Worm (Caenorhabditis elegans) whole organism, L3 larva: ENCODE measurements around the gene C40A11.8.
"Not testable (repeated sequence)": the region's sequence is repeated elsewhere in the genome, so short reads cannot be mapped to it uniquely, and the experiment has no call there.

ENCODE experiments used
- R02D3.7 ChIP-seq: fragments of 150-350 bp; optimal IDR thresholded peaks from 2 replicates; lab custom pipeline; 2014; ENCODE audit warnings: missing biosample characterization, missing genetic modification characterization
- aly-2 ChIP-seq: fragments of 150-350 bp; optimal IDR thresholded peaks from 2 replicates; lab custom pipeline; 2014; ENCODE audit warnings: missing biosample characterization, missing genetic modification characterization
- ama-1 ChIP-seq: fragments of 150-350 bp; optimal IDR thresholded peaks from 2 replicates; lab custom pipeline; 2018
- ceh-16 ChIP-seq: sonication (generic microtip); optimal IDR thresholded peaks from 2 replicates; lab custom pipeline; 2017; ENCODE audit warnings: missing biosample characterization, missing genetic modification characterization
- ceh-28 ChIP-seq: fragments of 150-350 bp; optimal IDR thresholded peaks from 2 replicates; lab custom pipeline; 2014; ENCODE audit warnings: missing biosample characterization, missing genetic modification reagents, missing genetic modification characterization
- ceh-9 ChIP-seq: sonication (generic microtip); optimal IDR thresholded peaks from 2 replicates; lab custom pipeline; 2018; ENCODE audit warnings: missing biosample characterization, missing genetic modification characterization
- elt-2 ChIP-seq: sonication (generic microtip); optimal IDR thresholded peaks from 2 replicates; lab custom pipeline; 2016; ENCODE audit warnings: missing genetic modification reagents, mild to moderate bottlenecking, missing genetic modification characterization, missing compliant biosample characterization
- elt-3 ChIP-seq, 3 experiments: fragments of 150-350 bp in 1 of 3; sonication (generic microtip) in 2 of 3; optimal IDR thresholded peaks; 2 replicates in 2 of 3; 4 replicates in 1 of 3; lab custom pipeline; 2014 to 2017; ENCODE audit warnings: missing biosample characterization in 3 of 3, missing genetic modification characterization in 3 of 3
- fkh-10 ChIP-seq: sonication (generic microtip); optimal IDR thresholded peaks from 2 replicates; lab custom pipeline; 2017; ENCODE audit warnings: missing biosample characterization, missing genetic modification reagents, missing genetic modification characterization
- fkh-2 ChIP-seq: fragments of 150-350 bp; optimal IDR thresholded peaks from 2 replicates; lab custom pipeline; 2014; ENCODE audit warnings: missing biosample characterization, missing genetic modification reagents, missing genetic modification characterization
- fos-1 ChIP-seq: fragments of 150-350 bp; optimal IDR thresholded peaks from 2 replicates; lab custom pipeline; 2014; ENCODE audit warnings: missing biosample characterization, missing genetic modification characterization
- jun-1 ChIP-seq: fragments of 150-350 bp; optimal IDR thresholded peaks from 2 replicates; lab custom pipeline; 2014; ENCODE audit warnings: missing biosample characterization, missing genetic modification reagents, missing genetic modification characterization
- lin-39 ChIP-seq: fragments of 150-350 bp; optimal IDR thresholded peaks from 2 replicates; lab custom pipeline; 2018; ENCODE audit warnings: missing biosample characterization, missing genetic modification reagents, missing genetic modification characterization
- lsy-12 ChIP-seq: sonication (generic microtip); optimal IDR thresholded peaks from 2 replicates; lab custom pipeline; 2016; ENCODE audit warnings: mild to moderate bottlenecking, missing genetic modification characterization, missing compliant biosample characterization
- mdl-1 ChIP-seq: fragments of 150-350 bp; optimal IDR thresholded peaks from 2 replicates; lab custom pipeline; 2014; ENCODE audit warnings: missing biosample characterization, missing genetic modification characterization
- mml-1 ChIP-seq: fragments of 150-350 bp; sonication (generic microtip); optimal IDR thresholded peaks from 3 replicates; lab custom pipeline; 2014; ENCODE audit warnings: missing biosample characterization, missing genetic modification characterization
- nfya-1 ChIP-seq: sonication (generic microtip); optimal IDR thresholded peaks from 2 replicates; lab custom pipeline; 2017; ENCODE audit warnings: missing genetic modification characterization, mild to moderate bottlenecking, missing compliant biosample characterization, antibody characterized with exemption, moderate library complexity; ENCODE audit not compliant: insufficient read depth
- nhr-12 ChIP-seq: fragments of 150-350 bp; optimal IDR thresholded peaks from 2 replicates; lab custom pipeline; 2014; ENCODE audit warnings: missing biosample characterization, missing genetic modification characterization
- nhr-23 ChIP-seq: fragments of 150-350 bp; optimal IDR thresholded peaks from 2 replicates; lab custom pipeline; 2014; ENCODE audit warnings: missing biosample characterization, missing genetic modification reagents, missing genetic modification characterization
- nhr-237 ChIP-seq: fragments of 150-350 bp; optimal IDR thresholded peaks from 2 replicates; lab custom pipeline; 2014; ENCODE audit warnings: missing biosample characterization, missing genetic modification characterization
- nhr-25 ChIP-seq: sonication (generic microtip); optimal IDR thresholded peaks from 2 replicates; lab custom pipeline; 2017; ENCODE audit warnings: missing biosample characterization, missing genetic modification characterization
- nhr-28 ChIP-seq: fragments of 150-350 bp; optimal IDR thresholded peaks from 2 replicates; lab custom pipeline; 2014; ENCODE audit warnings: missing biosample characterization, missing genetic modification characterization
- nhr-43 ChIP-seq: sonication (generic microtip); optimal IDR thresholded peaks from 2 replicates; lab custom pipeline; 2016; ENCODE audit warnings: mild to moderate bottlenecking, missing genetic modification characterization, missing compliant biosample characterization; ENCODE audit not compliant: poor library complexity, severe bottlenecking
- nhr-67 ChIP-seq: fragments of 150-350 bp; optimal IDR thresholded peaks from 2 replicates; lab custom pipeline; 2014; ENCODE audit warnings: missing biosample characterization, missing genetic modification characterization
- nhr-76 ChIP-seq: fragments of 150-350 bp; sonication (generic microtip); optimal IDR thresholded peaks from 5 replicates; lab custom pipeline; 2014; ENCODE audit warnings: missing biosample characterization, missing genetic modification characterization
- nhr-77 ChIP-seq: fragments of 150-350 bp; optimal IDR thresholded peaks from 2 replicates; lab custom pipeline; 2014; ENCODE audit warnings: missing biosample characterization, missing genetic modification characterization
- pha-4 ChIP-seq: fragments of 150-350 bp; optimal IDR thresholded peaks from 2 replicates; lab custom pipeline; 2014; ENCODE audit warnings: missing biosample characterization, missing genetic modification reagents, missing genetic modification characterization
- pqm-1 ChIP-seq: fragments of 150-350 bp; optimal IDR thresholded peaks from 2 replicates; lab custom pipeline; 2017; ENCODE audit warnings: missing biosample characterization, missing genetic modification characterization, inconsistent platforms
- sea-2 ChIP-seq: fragments of 150-350 bp; sonication (generic microtip); optimal IDR thresholded peaks from 4 replicates; lab custom pipeline; 2014; ENCODE audit warnings: missing biosample characterization, missing genetic modification reagents, missing genetic modification characterization
- skn-1 ChIP-seq: fragments of 150-350 bp; optimal IDR thresholded peaks from 2 replicates; lab custom pipeline; 2014; ENCODE audit warnings: missing biosample characterization, missing genetic modification characterization
- snpc-4 ChIP-seq: fragments of 150-350 bp; optimal IDR thresholded peaks from 2 replicates; lab custom pipeline; 2014; ENCODE audit warnings: missing biosample characterization, missing genetic modification characterization
- tbx-2 ChIP-seq: sonication (generic microtip); optimal IDR thresholded peaks from 2 replicates; lab custom pipeline; 2016; ENCODE audit warnings: mild to moderate bottlenecking, missing genetic modification characterization, missing compliant biosample characterization
- unc-39 ChIP-seq: sonication (generic microtip); optimal IDR thresholded peaks from 4 replicates; lab custom pipeline; 2017; ENCODE audit warnings: missing biosample characterization, missing genetic modification characterization
- unc-62 ChIP-seq: fragments of 150-350 bp; sonication (generic microtip); optimal IDR thresholded peaks from 4 replicates; lab custom pipeline; 2014; ENCODE audit warnings: missing biosample characterization, missing genetic modification reagents, missing genetic modification characterization
- zag-1 ChIP-seq: fragments of 150-350 bp; optimal IDR thresholded peaks from 2 replicates; lab custom pipeline; 2014; ENCODE audit warnings: missing biosample characterization, missing genetic modification characterization
- ztf-4 ChIP-seq: fragments of 150-350 bp; optimal IDR thresholded peaks from 2 replicates; lab custom pipeline; 2014; ENCODE audit warnings: missing biosample characterization, missing genetic modification characterization

The C40A11.8 gene

DNA sequence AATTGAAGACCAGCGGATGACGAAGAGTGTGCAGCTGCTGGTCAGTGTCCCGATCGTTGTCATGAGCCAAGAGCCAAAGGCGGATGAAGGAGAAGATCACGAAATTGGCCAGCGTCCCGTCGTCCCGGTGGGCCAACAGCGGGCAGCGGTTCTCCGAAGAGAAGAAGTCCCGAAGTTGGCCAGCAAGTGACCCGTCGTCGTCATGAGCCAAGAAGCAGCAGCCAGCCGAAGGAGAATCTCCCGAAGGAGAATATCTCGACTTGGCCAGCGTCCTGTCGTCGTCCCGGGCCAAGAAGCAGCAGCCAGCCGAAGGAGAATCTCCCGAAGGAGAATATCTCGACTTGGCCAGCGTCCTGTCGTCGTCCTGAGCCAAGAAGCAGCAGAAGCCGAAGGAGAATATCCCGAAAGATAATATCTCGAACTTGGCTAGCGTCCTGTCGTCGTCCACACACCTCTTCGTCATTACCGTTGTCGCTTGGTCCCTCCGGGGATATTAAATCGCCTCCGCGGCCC, 12.7 kb upstream of the C40A11.8 start, which contains the start of gene C33C12.11:
Gene C33C12.11, minus strand, starts transcription at position 463 of the 513 bp plus-strand sequence.
- not testable (repeated sequence) for TF ChIP-seq tbx-2; ceh-9 (tag; lab: Kevin White, UChicago); ceh-16 (tag; lab: Kevin White, UChicago)
- TF ChIP-seq, all 47 proteins: peak for 0; not testable (repeated sequence) for 47

DNA sequence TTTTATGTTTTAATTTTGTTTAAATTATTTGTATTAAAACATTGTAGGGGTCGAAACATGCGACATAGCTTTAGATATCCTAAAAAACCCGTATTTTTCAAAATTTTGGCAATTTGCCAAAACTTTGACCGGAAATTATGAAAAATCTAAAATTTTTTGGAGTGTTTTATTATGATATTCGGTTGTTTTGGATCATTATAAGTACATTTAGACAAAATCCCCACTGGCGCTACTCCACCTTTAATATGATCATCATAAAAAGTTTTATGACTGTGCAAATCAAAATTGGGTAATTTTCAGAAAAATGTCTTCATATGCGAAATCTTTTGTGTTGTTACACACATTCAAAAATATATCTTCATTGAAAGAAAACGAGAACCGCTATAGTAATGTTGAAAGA, 3.0 kb upstream of the C40A11.8 start, which contains the start of gene math-18:
Gene math-18, plus strand, starts transcription at position 301 of the 400 bp plus-strand sequence.
- TF ChIP-seq zag-1; mml-1 (tag; lab: Kevin White, UChicago); ceh-16 (tag; lab: Kevin White, UChicago): not testable (repeated sequence)

DNA sequence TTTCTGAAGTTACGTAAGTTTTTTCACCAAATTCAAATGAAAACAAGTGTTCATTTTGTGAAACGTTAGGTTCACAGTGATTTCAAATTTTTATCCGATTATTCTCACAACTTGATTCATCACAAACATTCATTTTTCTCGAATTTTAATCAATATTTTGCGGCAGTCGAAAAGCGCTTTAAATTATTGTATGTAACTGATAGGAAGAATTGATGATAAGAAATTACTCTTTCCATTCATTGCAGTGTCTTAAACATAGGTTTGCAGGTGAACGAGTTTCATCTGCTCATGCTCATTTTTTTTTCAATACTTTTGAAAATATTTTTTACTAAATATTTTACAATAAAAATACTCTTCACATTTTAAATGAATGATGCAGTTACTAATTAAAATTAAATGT, 1.7 kb upstream of the C40A11.8 start:
- TF ChIP-seq pqm-1 = peak; percentile 9
- no peak for TF ChIP-seq aly-2 (tag; lab: Kevin White, UChicago)
- no peak for TF ChIP-seq lsy-12 (tag; lab: Kevin White, UChicago)

DNA sequence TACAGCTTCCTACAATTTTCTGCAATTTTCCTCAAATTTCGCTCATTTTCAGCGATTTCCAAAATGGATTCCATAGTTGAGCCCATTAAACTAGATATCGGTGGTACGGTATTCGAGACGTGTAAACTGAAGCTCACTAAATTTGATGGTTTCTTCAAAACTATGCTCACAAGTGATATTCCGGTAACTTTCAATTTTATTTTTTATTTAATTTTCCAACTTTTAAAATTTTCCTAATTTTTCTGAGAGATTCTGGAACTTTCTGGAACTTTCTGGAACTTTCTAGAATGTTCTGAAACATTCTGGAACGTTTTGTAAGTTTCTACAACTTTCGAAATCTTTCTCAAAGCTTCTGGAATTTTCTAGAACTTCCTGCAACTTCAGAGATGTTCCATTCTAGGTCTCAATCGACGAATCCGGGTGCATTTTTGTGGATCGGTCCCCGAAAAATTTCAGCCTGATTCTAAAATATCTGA, 3.8 kb downstream of the C40A11.8 start, which contains the start of gene C40A11.2:
Gene C40A11.2, plus strand, starts transcription at position 51 of the 476 bp plus-strand sequence.
- no peak for TF ChIP-seq zag-1
- TF ChIP-seq R02D3.7 (tag; lab: Kevin White, UChicago) = no peak
- no peak for TF ChIP-seq unc-39 (tag; lab: Kevin White, UChicago)
- TF ChIP-seq nhr-76 = no peak
- TF ChIP-seq fkh-10 (GFP tag; lab: Kevin White, UChicago) = no peak
- TF ChIP-seq snpc-4 = no peak
- no peak for TF ChIP-seq nhr-25 (tag; lab: Kevin White, UChicago)
- TF ChIP-seq elt-2 = no peak
- no peak for TF ChIP-seq unc-62 (GFP tag; lab: Kevin White, UChicago)
- no peak for TF ChIP-seq ceh-9 (tag; lab: Kevin White, UChicago)
- TF ChIP-seq jun-1 = no peak
- TF ChIP-seq mdl-1 = no peak

DNA sequence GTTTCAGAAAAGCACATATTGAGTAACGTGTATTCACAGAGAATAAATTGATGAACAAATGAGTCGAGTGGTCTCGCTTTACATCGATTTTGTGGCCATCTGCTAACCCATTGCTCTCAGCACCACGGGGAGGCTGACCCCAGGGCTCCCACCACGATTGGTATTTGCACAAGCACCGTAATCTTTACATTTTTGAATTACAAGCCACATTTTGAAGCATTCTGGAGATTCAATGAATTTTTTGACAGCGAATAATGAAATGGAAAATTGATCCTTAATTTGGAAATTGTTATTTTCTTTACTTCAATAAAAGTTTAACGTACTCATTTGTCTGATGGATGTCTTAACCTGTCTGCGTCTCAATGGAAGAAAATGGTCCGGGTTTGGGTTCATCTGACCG, 5.2 kb downstream of the C40A11.8 start, which contains the start of gene C40A11.6:
Gene C40A11.6, minus strand, starts transcription at position 101 of the 400 bp plus-strand sequence.
- TF ChIP-seq mdl-1 (no peak), nhr-12 (tag; lab: Kevin White, UChicago) (no peak), nhr-67 (tag; lab: Kevin White, UChicago) (no peak), nfya-1 (tag; lab: Kevin White, UChicago) (no peak), tbx-2 (no peak), skn-1 (tag; lab: Kevin White, UChicago) (no peak), nhr-77 (no peak), pqm-1 (no peak), fkh-2 (no peak), zag-1 (no peak), pha-4 (tag; lab: Kevin White, UChicago) (no peak), lin-39 (tag; lab: Kevin White, UChicago) (no peak), ceh-28 (tag; lab: Kevin White, UChicago) (no peak), nhr-237 (tag; lab: Kevin White, UChicago) (no peak), unc-62 (GFP tag; lab: Kevin White, UChicago) (no peak), aly-2 (tag; lab: Kevin White, UChicago) (no peak), nhr-23 (no peak), sea-2 (GFP tag; lab: Kevin White, UChicago) (no peak), ama-1 (lab: Kevin White, UChicago) (no peak)
- TF ChIP-seq, all 47 proteins: peak for 0

DNA sequence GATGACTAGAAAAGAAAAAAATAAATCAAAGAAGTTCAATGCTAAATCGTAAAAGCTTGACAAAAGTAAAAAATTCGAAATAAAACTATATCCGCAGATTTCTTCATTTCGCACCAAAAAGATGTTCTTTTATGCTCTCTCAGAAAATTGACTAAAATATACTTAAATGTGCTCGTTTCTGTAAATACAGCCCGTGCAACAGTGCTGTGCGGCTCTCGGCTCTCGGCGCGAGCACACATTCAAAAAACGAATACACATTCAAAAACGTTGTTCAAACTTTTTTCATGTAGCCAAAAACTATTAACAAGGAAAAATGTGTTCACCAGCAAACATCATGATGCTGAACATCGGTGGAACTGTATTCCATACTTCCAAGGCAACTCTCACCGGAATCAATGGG, 9.9 kb downstream of the C40A11.8 start, which contains the start of gene C40A11.3:
Gene C40A11.3, plus strand, starts transcription at position 301 of the 400 bp plus-strand sequence.
- no peak for TF ChIP-seq nhr-12 (tag; lab: Kevin White, UChicago)
- no peak for TF ChIP-seq R02D3.7 (tag; lab: Kevin White, UChicago)
- TF ChIP-seq nhr-43 = no peak
- no peak for TF ChIP-seq ceh-28 (tag; lab: Kevin White, UChicago)
- TF ChIP-seq ztf-4 = no peak
- no peak for TF ChIP-seq fkh-10 (GFP tag; lab: Kevin White, UChicago)
- TF ChIP-seq pqm-1 = no peak
- TF ChIP-seq lin-39 (tag; lab: Kevin White, UChicago) = no peak
- TF ChIP-seq nhr-28 (tag; lab: Kevin White, UChicago) = no peak
- no peak for TF ChIP-seq jun-1
- TF ChIP-seq elt-3 (tag; optimal IDR thresholded peaks at IDR 0.05; lab: Kevin White, UChicago) = no peak
- TF ChIP-seq nhr-67 (tag; lab: Kevin White, UChicago) = no peak
- no peak for TF ChIP-seq nfya-1 (tag; lab: Kevin White, UChicago)
- no peak for TF ChIP-seq tbx-2
- TF ChIP-seq skn-1 (tag; lab: Kevin White, UChicago) = no peak
- no peak for TF ChIP-seq aly-2 (tag; lab: Kevin White, UChicago)
- no peak for TF ChIP-seq fos-1 (tag; lab: Kevin White, UChicago)
- no peak for TF ChIP-seq nhr-237 (tag; lab: Kevin White, UChicago)
